Worm (Caenorhabditis elegans) whole organism, L2 larva: ENCODE measurements around the gene hum-10.

Source experiments
- R02D3.7 ChIP-seq: fragments of 150-350 bp; optimal IDR thresholded peaks from 2 replicates; lab custom pipeline; 2014; ENCODE audit warnings: missing biosample characterization, missing genetic modification characterization
- ama-1 ChIP-seq: fragments of 150-350 bp; optimal IDR thresholded peaks from 2 replicates; lab custom pipeline; 2018; ENCODE audit warnings: inconsistent platforms
- fos-1 ChIP-seq: fragments of 150-350 bp; optimal IDR thresholded peaks from 2 replicates; lab custom pipeline; 2014; ENCODE audit warnings: missing biosample characterization, missing genetic modification characterization
- lin-11 ChIP-seq: fragments of 150-350 bp; sonication (generic microtip); optimal IDR thresholded peaks from 2 replicates; lab custom pipeline; 2014; ENCODE audit warnings: missing biosample characterization, missing genetic modification characterization, inconsistent platforms, mixed read lengths
- nhr-11 ChIP-seq: fragments of 150-350 bp; optimal IDR thresholded peaks from 2 replicates; lab custom pipeline; 2014; ENCODE audit warnings: missing biosample characterization, missing genetic modification characterization
- unc-55 ChIP-seq: fragments of 150-350 bp; sonication (generic microtip); optimal IDR thresholded peaks from 3 replicates; lab custom pipeline; 2014; ENCODE audit warnings: missing biosample characterization, missing genetic modification reagents, missing genetic modification characterization
- unc-62 ChIP-seq: fragments of 150-350 bp; optimal IDR thresholded peaks from 2 replicates; lab custom pipeline; 2014; ENCODE audit warnings: missing biosample characterization, missing genetic modification reagents, missing genetic modification characterization
- zag-1 ChIP-seq: fragments of 150-350 bp; optimal IDR thresholded peaks from 2 replicates; lab custom pipeline; 2014; ENCODE audit warnings: missing biosample characterization, missing genetic modification characterization
- ztf-11 ChIP-seq: sonication (generic microtip); optimal IDR thresholded peaks from 2 replicates; lab custom pipeline; 2017; ENCODE audit warnings: missing biosample characterization, missing genetic modification characterization
- ztf-4 ChIP-seq: fragments of 150-350 bp; optimal IDR thresholded peaks from 2 replicates; lab custom pipeline; 2014; ENCODE audit warnings: missing biosample characterization, missing genetic modification characterization

DNA sequence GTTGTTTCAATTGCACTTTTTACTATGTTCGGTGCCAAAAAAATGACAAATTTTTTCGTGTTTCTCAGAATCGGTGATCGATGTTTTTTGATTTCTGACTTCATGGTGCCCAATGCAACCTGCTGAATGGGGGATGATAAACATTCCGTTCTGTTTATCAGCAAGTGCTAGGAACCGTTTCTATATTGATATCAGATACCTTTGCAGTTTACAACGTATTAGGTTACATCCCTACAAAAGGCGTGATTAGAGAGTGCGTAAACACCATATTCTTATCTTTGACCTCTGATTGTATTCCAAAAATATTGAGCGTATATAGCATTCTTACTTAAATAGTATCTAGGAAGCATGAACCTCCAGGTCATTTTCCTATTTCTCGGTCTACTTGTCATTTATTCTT lies 49.3 kb downstream of the hum-10 start, which contains the start of gene aman-1:
- no peak for TF ChIP-seq ztf-4 (tag; lab: Kevin White, UChicago)
- TF ChIP-seq unc-62 (GFP tag; lab: Kevin White, UChicago): no peak
- no peak for TF ChIP-seq R02D3.7
- no peak for TF ChIP-seq ama-1 (lab: Kevin White, UChicago)
- TF ChIP-seq zag-1 (tag; lab: Kevin White, UChicago): no peak
- no peak for TF ChIP-seq nhr-11 (tag; lab: Kevin White, UChicago)
- no peak for TF ChIP-seq lin-11 (tag; lab: Kevin White, UChicago)
- no peak for TF ChIP-seq fos-1 (tag; lab: Kevin White, UChicago)
- no peak for TF ChIP-seq ztf-11 (tag; lab: Kevin White, UChicago)
- TF ChIP-seq unc-55 (GFP tag; lab: Kevin White, UChicago): no peak
